Worm (Caenorhabditis elegans): ENCODE results near the gene Y42A5A.1.
A peak's percentile ranks its signal among the peaks of the same experiment; 100 is the strongest.

DNA sequence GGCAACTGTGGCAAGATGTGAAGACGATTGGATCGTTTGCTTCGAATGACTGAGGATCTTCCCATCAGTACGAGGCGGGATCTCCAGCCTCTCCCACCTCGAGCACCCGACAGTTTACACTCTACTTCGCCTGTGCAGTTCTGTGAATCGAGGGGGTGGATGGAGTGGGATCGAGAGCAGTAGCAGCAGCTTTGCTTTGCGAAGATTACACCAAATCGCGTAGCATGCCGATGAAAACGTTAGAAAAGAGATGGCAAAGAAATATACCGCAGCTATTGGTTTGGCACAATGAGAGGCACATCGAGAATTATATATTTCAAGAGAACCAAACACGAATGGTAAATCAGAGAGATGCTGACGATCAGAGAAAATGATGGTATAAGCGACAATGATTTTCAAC is 13.3 kb upstream of the Y42A5A.1 start, which contains the start of gene act-3:
- peak; percentile 3 for TF ChIP-seq pha-4 (tag; optimal IDR thresholded peaks at IDR 0.05)
- TF ChIP-seq nhr-237 (tag; optimal IDR thresholded peaks at IDR 0.05), result no peak
- TF ChIP-seq unc-39 (tag; optimal IDR thresholded peaks at IDR 0.05), result no peak
- TF ChIP-seq ztf-11 (tag; optimal IDR thresholded peaks at IDR 0.05), result no peak
- no peak for TF ChIP-seq nhr-28 (tag; optimal IDR thresholded peaks at IDR 0.05)
- no peak for TF ChIP-seq sptf-1 (tag; optimal IDR thresholded peaks at IDR 0.05)
- TF ChIP-seq snpc-4 (tag; optimal IDR thresholded peaks at IDR 0.05), result no peak
- TF ChIP-seq sem-2 (GFP tag; optimal IDR thresholded peaks at IDR 0.05), result no peak
- no peak for TF ChIP-seq lsy-2 (tag; optimal IDR thresholded peaks at IDR 0.05)
